Fruit fly (Drosophila melanogaster) whole organism, embryonic: Measurements from ENCODE around the gene MsrA.

Experiments
- Abd-B ChIP-seq: fragments of 200-800 bp; sonication (Bioruptor generic); optimal IDR thresholded peaks from 2 replicates; lab custom pipeline; 2018; ENCODE audit warnings: missing biosample characterization, mild to moderate bottlenecking, missing genetic modification characterization, moderate library complexity
- Aef1 ChIP-seq: fragments of 200-800 bp; sonication (Bioruptor generic); IDR thresholded peaks from 3 replicates; pipeline ENCODE4 v1.3.6; 2022; ENCODE audit warnings: missing biosample characterization, missing genetic modification characterization
- CG10274 ChIP-seq: fragments of 200-800 bp; sonication (Bioruptor generic); optimal IDR thresholded peaks from 3 replicates; lab custom pipeline; 2017; ENCODE audit warnings: missing biosample characterization, mild to moderate bottlenecking, missing genetic modification characterization
- CG10431 ChIP-seq: fragments of 200-800 bp; sonication (Bioruptor generic); optimal IDR thresholded peaks from 3 replicates; lab custom pipeline; 2018; ENCODE audit warnings: missing biosample characterization, mild to moderate bottlenecking, missing genetic modification characterization
- CG12155 ChIP-seq: fragments of 200-800 bp; sonication (Bioruptor generic); optimal IDR thresholded peaks from 3 replicates; lab custom pipeline; 2016; ENCODE audit warnings: missing biosample characterization, missing genetic modification characterization
- CG13624 ChIP-seq: fragments of 200-800 bp; sonication (Bioruptor generic); optimal IDR thresholded peaks from 2 replicates; lab custom pipeline; 2016; ENCODE audit warnings: missing biosample characterization, missing genetic modification characterization
- CG13775 ChIP-seq: fragments of 200-800 bp; sonication (Bioruptor generic); optimal IDR thresholded peaks from 3 replicates; lab custom pipeline; 2017; ENCODE audit warnings: missing biosample characterization, mild to moderate bottlenecking, missing genetic modification characterization
- CG14050 ChIP-seq: fragments of 200-800 bp; sonication (Bioruptor generic); IDR thresholded peaks from 3 replicates; pipeline ENCODE4 v1.3.6; 2022; ENCODE audit warnings: missing biosample characterization, missing genetic modification characterization
- CG14860 ChIP-seq: fragments of 200-800 bp; sonication (Bioruptor generic); IDR thresholded peaks from 3 replicates; pipeline ENCODE4 v1.3.6; 2022; ENCODE audit warnings: missing biosample characterization, missing genetic modification characterization; ENCODE audit not compliant: partially characterized antibody
- CG15011 ChIP-seq: fragments of 200-800 bp; sonication (Bioruptor generic); optimal IDR thresholded peaks from 3 replicates; lab custom pipeline; 2018; ENCODE audit warnings: missing biosample characterization, mild to moderate bottlenecking, missing genetic modification characterization
- CG15514 ChIP-seq: fragments of 200-800 bp; sonication (Bioruptor generic); optimal IDR thresholded peaks from 3 replicates; lab custom pipeline; 2017; ENCODE audit warnings: missing biosample characterization, missing genetic modification characterization, mild to moderate bottlenecking, moderate library complexity, missing genetic modification reagents
- CG16863 ChIP-seq: fragments of 200-800 bp; sonication (Bioruptor generic); optimal IDR thresholded peaks from 3 replicates; lab custom pipeline; 2016; ENCODE audit warnings: missing biosample characterization, missing genetic modification characterization
- CG1832 ChIP-seq: fragments of 200-800 bp; sonication (Bioruptor generic); optimal IDR thresholded peaks from 2 replicates; lab custom pipeline; 2017; ENCODE audit warnings: missing biosample characterization, mild to moderate bottlenecking, missing genetic modification characterization, inconsistent platforms
- CG2116 ChIP-seq: fragments of 200-800 bp; sonication (Bioruptor generic); optimal IDR thresholded peaks from 3 replicates; lab custom pipeline; 2018; ENCODE audit warnings: missing biosample characterization, mild to moderate bottlenecking, missing genetic modification characterization
- CG30403 ChIP-seq: fragments of 200-800 bp; sonication (Bioruptor generic); optimal IDR thresholded peaks from 3 replicates; lab custom pipeline; 2016; ENCODE audit warnings: missing biosample characterization, missing genetic modification characterization
- CG6272 ChIP-seq: fragments of 200-800 bp; sonication (Bioruptor generic); IDR thresholded peaks from 2 replicates; pipeline ENCODE4 v1.3.6; 2022; ENCODE audit warnings: missing biosample characterization, missing genetic modification characterization
- CG6854 ChIP-seq: fragments of 200-800 bp; sonication (Bioruptor generic); optimal IDR thresholded peaks from 3 replicates; lab custom pipeline; 2017; ENCODE audit warnings: missing biosample characterization, mild to moderate bottlenecking, missing genetic modification characterization
- CG8359 ChIP-seq: fragments of 200-800 bp; sonication (Bioruptor generic); optimal IDR thresholded peaks from 2 replicates; lab custom pipeline; 2017; ENCODE audit warnings: missing biosample characterization, mild to moderate bottlenecking, missing genetic modification characterization, borderline replicate concordance
- CG8478 ChIP-seq: fragments of >200 bp; optimal IDR thresholded peaks from 2 replicates; lab custom pipeline; 2018
- CG9797 ChIP-seq: fragments of 200-800 bp; sonication (Bioruptor generic); optimal IDR thresholded peaks from 3 replicates; lab custom pipeline; 2018; ENCODE audit warnings: missing biosample characterization, mild to moderate bottlenecking, missing genetic modification characterization
- Chrac-16 ChIP-seq: fragments of 200-800 bp; sonication (Bioruptor generic); optimal IDR thresholded peaks from 3 replicates; lab custom pipeline; 2016; ENCODE audit warnings: missing biosample characterization, missing genetic modification characterization
- CoRest ChIP-seq: fragments of 200-800 bp; sonication (Bioruptor generic); optimal IDR thresholded peaks from 3 replicates; lab custom pipeline; 2018; ENCODE audit warnings: missing biosample characterization, mild to moderate bottlenecking, missing genetic modification characterization, moderate library complexity
- Dll ChIP-seq: fragments of 200-800 bp; sonication (Bioruptor generic); IDR thresholded peaks from 4 replicates; pipeline ENCODE4 v1.3.6; 2022; ENCODE audit warnings: missing biosample characterization, missing genetic modification characterization; ENCODE audit not compliant: partially characterized antibody
- Doc2 ChIP-seq: fragments of 200-800 bp; sonication (Bioruptor generic); IDR thresholded peaks from 2 replicates; pipeline ENCODE4 v1.3.6; 2022; ENCODE audit warnings: missing biosample characterization, missing genetic modification characterization
- Gsc ChIP-seq: fragments of 200-800 bp; sonication (Bioruptor generic); IDR thresholded peaks from 2 replicates; pipeline ENCODE4 v1.3.6; 2022; ENCODE audit warnings: missing biosample characterization, missing genetic modification characterization
- HLH3B ChIP-seq: fragments of 200-800 bp; sonication (Bioruptor generic); IDR thresholded peaks from 2 replicates; pipeline ENCODE4 v1.3.6; 2022; ENCODE audit warnings: missing biosample characterization, missing genetic modification characterization
- HLH4C ChIP-seq: fragments of 200-800 bp; sonication (Bioruptor generic); IDR thresholded peaks from 3 replicates; pipeline ENCODE4 v1.3.6; 2022; ENCODE audit warnings: missing biosample characterization, missing genetic modification characterization; ENCODE audit not compliant: partially characterized antibody
- MTF-1 ChIP-seq: fragments of 200-800 bp; sonication (Bioruptor generic); optimal IDR thresholded peaks from 2 replicates; lab custom pipeline; 2018; ENCODE audit warnings: missing biosample characterization, mild to moderate bottlenecking, missing genetic modification characterization, borderline replicate concordance
- Optix ChIP-seq: fragments of 200-800 bp; sonication (Bioruptor generic); IDR thresholded peaks from 3 replicates; pipeline ENCODE4 v1.3.6; 2022; ENCODE audit warnings: missing biosample characterization, missing genetic modification characterization
- Pdp1 ChIP-seq, 2 experiments: fragments of 200-800 bp; sonication (Bioruptor generic); optimal IDR thresholded peaks; 3 replicates each; lab custom pipeline; 2016; ENCODE audit warnings: missing biosample characterization in 2 of 2, missing genetic modification characterization in 2 of 2, mild to moderate bottlenecking in 1 of 2, moderate library complexity in 1 of 2
- Scr ChIP-seq: fragments of 200-800 bp; sonication (Bioruptor generic); IDR thresholded peaks from 2 replicates; pipeline ENCODE4 v1.3.6; 2022; ENCODE audit warnings: missing biosample characterization, missing genetic modification characterization; ENCODE audit not compliant: partially characterized antibody
- Stat92E ChIP-seq, 3 experiments: fragments of >200 bp in 2 of 3; fragments of 200-800 bp in 1 of 3; sonication (Bioruptor generic) in 1 of 3; optimal IDR thresholded peaks; 2 replicates each; lab custom pipeline; 2017 to 2019; ENCODE audit warnings: missing biosample characterization in 3 of 3, missing genetic modification characterization in 3 of 3, mild to moderate bottlenecking in 1 of 3, moderate library complexity in 1 of 3
- TFAM ChIP-seq: fragments of 200-800 bp; sonication (Bioruptor generic); optimal IDR thresholded peaks from 2 replicates; lab custom pipeline; 2017; ENCODE audit warnings: missing biosample characterization, missing genetic modification characterization, inconsistent platforms
- ash1 ChIP-seq: fragments of 200-800 bp; sonication (Bioruptor generic); optimal IDR thresholded peaks from 2 replicates; lab custom pipeline; 2018; ENCODE audit warnings: missing biosample characterization, mild to moderate bottlenecking, missing genetic modification characterization
- br ChIP-seq: fragments of >200 bp; optimal IDR thresholded peaks from 2 replicates; lab custom pipeline; 2017
- cas ChIP-seq: fragments of 200-800 bp; sonication (Bioruptor generic); IDR thresholded peaks from 2 replicates; pipeline ENCODE4 v1.3.6; 2022; ENCODE audit warnings: missing biosample characterization, missing genetic modification characterization
- crc ChIP-seq: fragments of 200-800 bp; sonication (Bioruptor generic); optimal IDR thresholded peaks from 2 replicates; lab custom pipeline; 2016; ENCODE audit warnings: missing biosample characterization, missing genetic modification characterization
- crp ChIP-seq, 2 experiments: fragments of 200-800 bp; sonication (Bioruptor generic); optimal IDR thresholded peaks; 2 replicates in 1 of 2; 3 replicates in 1 of 2; lab custom pipeline; 2017; ENCODE audit warnings: missing biosample characterization in 2 of 2, missing genetic modification characterization in 2 of 2, mild to moderate bottlenecking in 1 of 2, moderate library complexity in 1 of 2
- dmrt11E ChIP-seq: fragments of 200-800 bp; sonication (Bioruptor generic); optimal IDR thresholded peaks from 3 replicates; lab custom pipeline; 2018; ENCODE audit warnings: missing biosample characterization, mild to moderate bottlenecking, missing genetic modification characterization, moderate library complexity
- dysf ChIP-seq: fragments of 200-800 bp; sonication (Bioruptor generic); IDR thresholded peaks from 3 replicates; pipeline ENCODE4 v1.3.6; 2022; ENCODE audit warnings: missing biosample characterization, missing genetic modification characterization
- fd96Cb ChIP-seq: fragments of 200-800 bp; sonication (Bioruptor generic); optimal IDR thresholded peaks from 2 replicates; lab custom pipeline; 2018; ENCODE audit warnings: missing biosample characterization, mild to moderate bottlenecking, missing genetic modification characterization, moderate library complexity
- gsb ChIP-seq: fragments of 200-800 bp; sonication (Bioruptor generic); IDR thresholded peaks from 2 replicates; pipeline ENCODE4 v1.3.6; 2022; ENCODE audit warnings: missing biosample characterization, missing genetic modification characterization
- lab ChIP-seq: fragments of 200-800 bp; sonication (Bioruptor generic); optimal IDR thresholded peaks from 3 replicates; lab custom pipeline; 2017; ENCODE audit warnings: missing biosample characterization, missing genetic modification characterization, mild to moderate bottlenecking, moderate library complexity, missing genetic modification reagents
- lmd ChIP-seq: fragments of 200-800 bp; sonication (Bioruptor generic); IDR thresholded peaks from 2 replicates; pipeline ENCODE4 v1.3.6; 2022; ENCODE audit warnings: missing biosample characterization, missing genetic modification characterization
- pb ChIP-seq: fragments of 200-800 bp; sonication (Bioruptor generic); optimal IDR thresholded peaks from 3 replicates; lab custom pipeline; 2016; ENCODE audit warnings: missing biosample characterization, missing genetic modification characterization
- prd ChIP-seq, 3 experiments: fragments of >200 bp in 2 of 3; fragments of 200-800 bp in 1 of 3; sonication (Bioruptor generic) in 1 of 3; optimal IDR thresholded peaks in 2 of 3; IDR thresholded peaks in 1 of 3; 2 replicates in 2 of 3; 3 replicates in 1 of 3; pipeline versions ENCODE4 v1.3.6 to Lab custom; 2017 to 2022; ENCODE audit warnings: missing biosample characterization in 1 of 3, missing genetic modification characterization in 1 of 3
- sim ChIP-seq: fragments of 200-800 bp; sonication (Bioruptor generic); IDR thresholded peaks from 2 replicates; pipeline ENCODE4 v1.3.6; 2022; ENCODE audit warnings: missing biosample characterization, missing genetic modification characterization
- stc ChIP-seq: fragments of 200-800 bp; sonication (Bioruptor generic); IDR thresholded peaks from 2 replicates; pipeline ENCODE4 v1.3.6; 2022; ENCODE audit warnings: missing biosample characterization, missing genetic modification characterization
- stwl ChIP-seq: fragments of 200-800 bp; sonication (Bioruptor generic); optimal IDR thresholded peaks from 3 replicates; lab custom pipeline; 2018; ENCODE audit warnings: missing biosample characterization, mild to moderate bottlenecking, missing genetic modification characterization, moderate library complexity
- tgo ChIP-seq: fragments of 200-800 bp; sonication (Bioruptor generic); IDR thresholded peaks from 3 replicates; pipeline ENCODE4 v1.3.6; 2022; ENCODE audit warnings: missing biosample characterization, missing genetic modification characterization

Gene MsrA

DNA sequence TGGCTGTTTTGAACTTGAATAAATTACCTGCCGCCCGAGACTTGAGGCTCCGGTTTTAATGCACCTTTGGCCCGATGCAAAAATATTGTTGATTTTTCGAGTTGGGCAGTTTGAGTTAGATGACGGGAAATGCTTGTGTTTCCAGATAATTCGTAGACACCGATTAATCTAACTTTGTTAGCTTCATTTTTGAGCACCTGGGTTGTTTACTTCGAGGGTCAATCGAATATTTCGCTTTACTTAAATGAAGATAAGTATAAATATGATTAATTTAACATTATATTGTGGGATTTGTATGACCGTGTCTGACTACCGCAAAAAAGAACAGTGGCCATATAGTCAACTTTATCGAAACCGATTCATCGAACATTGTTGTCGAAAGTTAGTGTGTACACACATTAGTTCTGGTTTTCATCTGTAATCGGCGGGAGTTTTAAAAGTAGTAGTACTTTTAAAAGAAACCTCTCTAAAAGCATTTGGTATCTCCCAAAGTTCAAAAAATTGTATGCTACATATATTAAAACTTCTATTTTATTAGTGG lies 13.0 kb downstream of the MsrA start, which contains the start of gene CG7945 (continued):
- TF ChIP-seq crc (GFP tag; lab: Kevin White, UChicago) = no peak
- TF ChIP-seq Aef1 (GFP tag; lab: Robert Waterston, UW) = no peak
- TF ChIP-seq CG2116 = peak; percentile 85
- no peak for TF ChIP-seq cas (GFP tag; lab: Robert Waterston, UW)
- no peak for TF ChIP-seq stc (GFP tag; lab: Robert Waterston, UW)
- TF ChIP-seq CG14050 = no peak
- TF ChIP-seq CG8478 (lab: Kevin White, UChicago) = no peak
- no peak for TF ChIP-seq Chrac-16 (GFP tag; lab: Kevin White, UChicago)
- TF ChIP-seq CG6854 (GFP tag; lab: Kevin White, UChicago) = no peak
- no peak for TF ChIP-seq fd96Cb (tag; lab: Kevin White, UChicago)
- no peak for TF ChIP-seq TFAM (GFP tag; lab: Kevin White, UChicago)
- TF ChIP-seq CG13775 = no peak
- no peak for TF ChIP-seq CG15011 (GFP tag; lab: Kevin White, UChicago)
- peak; percentile 78 for TF ChIP-seq HLH4C (GFP tag; lab: Robert Waterston, UW)
- TF ChIP-seq CG14860 (GFP tag; lab: Robert Waterston, UW) = no peak
- TF ChIP-seq CG1832 (GFP tag; lab: Kevin White, UChicago) = no peak
- TF ChIP-seq MTF-1 (GFP tag; lab: Kevin White, UChicago) = no peak
- TF ChIP-seq prd (optimal IDR thresholded peaks at IDR 0.05; lab: Kevin White, UChicago) = no peak
- TF ChIP-seq prd (GFP tag; IDR thresholded peaks at IDR 0.05; lab: Robert Waterston, UW) = no peak
- TF ChIP-seq stwl (tag; lab: Kevin White, UChicago) = peak; percentile 87
- TF ChIP-seq CG13624 (GFP tag; lab: Kevin White, UChicago) = no peak
- TF ChIP-seq CG8359 (GFP tag; lab: Kevin White, UChicago) = no peak
- TF ChIP-seq Optix = no peak
- TF ChIP-seq dmrt11E (tag; lab: Kevin White, UChicago) = no peak
- no peak for TF ChIP-seq ash1 (GFP tag; lab: Kevin White, UChicago)
- TF ChIP-seq tgo (GFP tag; lab: Robert Waterston, UW) = no peak
- no peak for TF ChIP-seq CG12155 (GFP tag; lab: Kevin White, UChicago)
- peak; percentile 70 for TF ChIP-seq CG9797 (GFP tag; lab: Kevin White, UChicago)
- peak; percentile 61 for TF ChIP-seq Scr (GFP tag; lab: Robert Waterston, UW)
- TF ChIP-seq CG10431 (GFP tag; lab: Kevin White, UChicago) = no peak
- TF ChIP-seq dysf (GFP tag; lab: Robert Waterston, UW) = no peak
- no peak for TF ChIP-seq lab (GFP tag; lab: Kevin White, UChicago)
- TF ChIP-seq Stat92E (GFP tag; optimal IDR thresholded peaks at IDR 0.05; lab: Kevin White, UChicago) = peak in 1 of 3 experiments; percentile 49
- peak; percentile 51 for TF ChIP-seq CG15514 (GFP tag; lab: Kevin White, UChicago)
- TF ChIP-seq sim (GFP tag; lab: Robert Waterston, UW) = no peak
- no peak for TF ChIP-seq lmd (GFP tag; lab: Robert Waterston, UW)
- no peak for TF ChIP-seq CG6272 (GFP tag; lab: Robert Waterston, UW)
- no peak for TF ChIP-seq CG10274 (GFP tag; lab: Kevin White, UChicago)
- TF ChIP-seq CoRest (tag; lab: Kevin White, UChicago) = peak; percentile 10
- TF ChIP-seq Gsc = no peak
- TF ChIP-seq Doc2 (GFP tag; lab: Robert Waterston, UW) = no peak
- TF ChIP-seq br (lab: Kevin White, UChicago) = no peak
- no peak for TF ChIP-seq CG30403 (GFP tag; lab: Kevin White, UChicago)
- no peak for TF ChIP-seq Pdp1 (GFP tag; optimal IDR thresholded peaks at IDR 0.05; lab: Kevin White, UChicago)
- no peak for TF ChIP-seq HLH3B (GFP tag; lab: Robert Waterston, UW)
- no peak for TF ChIP-seq gsb (GFP tag; lab: Robert Waterston, UW)
- peak; percentile 68; the same call in 3 of the 4 replicates for TF ChIP-seq Dll (GFP tag; lab: Robert Waterston, UW)
- peak in 1 of 2 experiments; percentile 25 for TF ChIP-seq crp (GFP tag; optimal IDR thresholded peaks at IDR 0.05; lab: Kevin White, UChicago)
- no peak for TF ChIP-seq Abd-B
- TF ChIP-seq CG16863 = no peak
- TF ChIP-seq pb (GFP tag; lab: Kevin White, UChicago) = no peak
